Worm (Caenorhabditis elegans) whole organism, L1 larva: ENCODE results near the gene ZK742.6.

Source experiments
- C16A3.4 ChIP-seq: fragments of 150-350 bp; optimal IDR thresholded peaks from 2 replicates; lab custom pipeline; 2014; ENCODE audit warnings: missing biosample characterization, missing genetic modification characterization
- F16B12.6 ChIP-seq: fragments of 150-350 bp; optimal IDR thresholded peaks from 2 replicates; lab custom pipeline; 2014; ENCODE audit warnings: missing biosample characterization, missing genetic modification characterization
- alr-1 ChIP-seq: fragments of 200-800 bp; sonication (Bioruptor generic); optimal IDR thresholded peaks from 2 replicates; lab custom pipeline; 2018; ENCODE audit warnings: borderline replicate concordance, mild to moderate bottlenecking, missing genetic modification characterization, missing compliant biosample characterization
- ama-1 ChIP-seq: fragments of 150-350 bp; optimal IDR thresholded peaks from 2 replicates; lab custom pipeline; 2014
- blmp-1 ChIP-seq: fragments of 150-350 bp; optimal IDR thresholded peaks from 2 replicates; lab custom pipeline; 2014; ENCODE audit warnings: missing biosample characterization, missing genetic modification characterization
- ceh-82 ChIP-seq, 3 experiments: fragments of 150-350 bp in 1 of 3; sonication (generic microtip) in 2 of 3; optimal IDR thresholded peaks; 2 replicates each; lab custom pipeline; 2014 to 2017; ENCODE audit warnings: missing biosample characterization in 3 of 3, missing genetic modification characterization in 3 of 3
- ceh-88 ChIP-seq: fragments of 200-800 bp; sonication (Bioruptor generic); IDR thresholded peaks from 2 replicates; pipeline ENCODE4 v1.3.6; 2022; ENCODE audit warnings: missing genetic modification characterization, missing compliant biosample characterization
- dpl-1 ChIP-seq, 3 experiments: fragments of 150-350 bp in 2 of 3; sonication (generic microtip) in 1 of 3; optimal IDR thresholded peaks; 2 replicates each; lab custom pipeline; 2014 to 2017; ENCODE audit warnings: missing biosample characterization in 3 of 3, missing genetic modification characterization in 3 of 3, missing genetic modification reagents in 3 of 3
- dsc-1 ChIP-seq: sonication (generic microtip); optimal IDR thresholded peaks from 2 replicates; lab custom pipeline; 2016; ENCODE audit warnings: mild to moderate bottlenecking, missing genetic modification characterization, missing compliant biosample characterization
- efl-1 ChIP-seq, 4 experiments: fragments of 150-350 bp; optimal IDR thresholded peaks in 3 of 4; peaks in 1 of 4; 1 replicate in 1 of 4; 2 replicates in 3 of 4; lab custom pipeline; 2014; ENCODE audit warnings: missing biosample characterization in 2 of 4, missing genetic modification characterization in 2 of 4, missing genetic modification reagents in 2 of 4
- elt-3 ChIP-seq, 6 experiments: fragments of 150-350 bp in 1 of 6; sonication (generic microtip); optimal IDR thresholded peaks; 2 replicates each; lab custom pipeline; 2017 to 2018; ENCODE audit warnings: missing biosample characterization in 6 of 6, missing genetic modification characterization in 6 of 6, inconsistent platforms in 1 of 6
- fkh-10 ChIP-seq: sonication (generic microtip); optimal IDR thresholded peaks from 2 replicates; lab custom pipeline; 2017; ENCODE audit warnings: missing biosample characterization, missing genetic modification reagents, missing genetic modification characterization
- fkh-8 ChIP-seq: sonication (generic microtip); optimal IDR thresholded peaks from 2 replicates; lab custom pipeline; 2016; ENCODE audit warnings: mild to moderate bottlenecking, missing genetic modification characterization, missing compliant biosample characterization
- fos-1 ChIP-seq: fragments of 150-350 bp; optimal IDR thresholded peaks from 2 replicates; lab custom pipeline; 2014; ENCODE audit warnings: missing biosample characterization, missing genetic modification characterization
- lin-13 ChIP-seq: fragments of 150-350 bp; optimal IDR thresholded peaks from 2 replicates; lab custom pipeline; 2014; ENCODE audit warnings: missing biosample characterization, missing genetic modification reagents, missing genetic modification characterization
- lin-14 ChIP-seq: fragments of 200-800 bp; sonication (Bioruptor generic); optimal IDR thresholded peaks from 2 replicates; lab custom pipeline; 2018; ENCODE audit warnings: mild to moderate bottlenecking, missing genetic modification characterization, moderate library complexity, missing compliant biosample characterization
- lin-15B ChIP-seq: fragments of 150-350 bp; sonication (generic microtip); optimal IDR thresholded peaks from 3 replicates; lab custom pipeline; 2014; ENCODE audit warnings: missing biosample characterization, missing genetic modification characterization
- lin-35 ChIP-seq, 2 experiments: fragments of 150-350 bp; optimal IDR thresholded peaks; 2 replicates each; lab custom pipeline; 2014; ENCODE audit warnings: missing biosample characterization in 2 of 2, missing genetic modification characterization in 2 of 2, missing genetic modification reagents in 2 of 2
- lin-39 ChIP-seq: fragments of 150-350 bp; optimal IDR thresholded peaks from 2 replicates; lab custom pipeline; 2014; ENCODE audit warnings: missing biosample characterization, missing genetic modification reagents, missing genetic modification characterization
- lir-3 ChIP-seq: sonication (generic microtip); optimal IDR thresholded peaks from 2 replicates; lab custom pipeline; 2016; ENCODE audit warnings: mild to moderate bottlenecking, missing genetic modification characterization, moderate library complexity, missing compliant biosample characterization; ENCODE audit not compliant: poor library complexity
- lsy-2 ChIP-seq, 2 experiments: fragments of 150-350 bp; optimal IDR thresholded peaks; 2 replicates each; lab custom pipeline; 2014; ENCODE audit warnings: missing biosample characterization in 2 of 2, missing genetic modification characterization in 2 of 2
- mab-9 ChIP-seq: fragments of 200-800 bp; sonication (Bioruptor generic); IDR thresholded peaks from 2 replicates; pipeline ENCODE4 v1.3.6; 2022; ENCODE audit warnings: missing genetic modification reagents, missing genetic modification characterization, missing compliant biosample characterization
- mdl-1 ChIP-seq, 2 experiments: fragments of 150-350 bp; optimal IDR thresholded peaks; 2 replicates each; lab custom pipeline; 2014 to 2017; ENCODE audit warnings: missing biosample characterization in 2 of 2, missing genetic modification characterization in 2 of 2, inconsistent platforms in 1 of 2
- nhr-20 ChIP-seq: sonication (generic microtip); optimal IDR thresholded peaks from 2 replicates; lab custom pipeline; 2016; ENCODE audit warnings: mild to moderate bottlenecking, missing genetic modification characterization, missing compliant biosample characterization
- nhr-47 ChIP-seq: sonication (generic microtip); optimal IDR thresholded peaks from 2 replicates; lab custom pipeline; 2016; ENCODE audit warnings: mild to moderate bottlenecking, missing genetic modification characterization, moderate library complexity, missing compliant biosample characterization
- nhr-71 ChIP-seq: sonication (generic microtip); optimal IDR thresholded peaks from 2 replicates; lab custom pipeline; 2016; ENCODE audit warnings: mild to moderate bottlenecking, missing genetic modification characterization, moderate library complexity, missing compliant biosample characterization
- nhr-77 ChIP-seq: fragments of 150-350 bp; optimal IDR thresholded peaks from 2 replicates; lab custom pipeline; 2014; ENCODE audit warnings: missing biosample characterization, missing genetic modification characterization
- pag-3 ChIP-seq: sonication (generic microtip); optimal IDR thresholded peaks from 2 replicates; lab custom pipeline; 2017; ENCODE audit warnings: missing genetic modification characterization, mild to moderate bottlenecking, missing compliant biosample characterization, antibody characterized with exemption, borderline replicate concordance; ENCODE audit not compliant: insufficient read depth
- rnt-1 ChIP-seq: sonication (generic microtip); optimal IDR thresholded peaks from 2 replicates; lab custom pipeline; 2016; ENCODE audit warnings: mild to moderate bottlenecking, missing genetic modification characterization, moderate library complexity, missing compliant biosample characterization
- skn-1 ChIP-seq: fragments of 150-350 bp; optimal IDR thresholded peaks from 2 replicates; lab custom pipeline; 2014; ENCODE audit warnings: missing biosample characterization, missing genetic modification characterization
- snpc-4 ChIP-seq: fragments of 150-350 bp; optimal IDR thresholded peaks from 2 replicates; lab custom pipeline; 2014; ENCODE audit warnings: missing biosample characterization, missing genetic modification characterization
- snu-23 ChIP-seq: sonication (generic microtip); optimal IDR thresholded peaks from 2 replicates; lab custom pipeline; 2016; ENCODE audit warnings: missing genetic modification characterization, missing compliant biosample characterization
- sox-4 ChIP-seq: sonication (generic microtip); optimal IDR thresholded peaks from 2 replicates; lab custom pipeline; 2016; ENCODE audit warnings: missing genetic modification characterization, missing compliant biosample characterization
- sptf-1 ChIP-seq: fragments of 150-350 bp; optimal IDR thresholded peaks from 2 replicates; lab custom pipeline; 2014; ENCODE audit warnings: missing biosample characterization, missing genetic modification characterization
- swsn-7 ChIP-seq: sonication (generic microtip); optimal IDR thresholded peaks from 2 replicates; lab custom pipeline; 2016; ENCODE audit warnings: missing genetic modification characterization, missing compliant biosample characterization
- tbx-2 ChIP-seq: sonication (generic microtip); optimal IDR thresholded peaks from 2 replicates; lab custom pipeline; 2016; ENCODE audit warnings: missing genetic modification characterization, missing compliant biosample characterization
- unc-130 ChIP-seq: fragments of 150-350 bp; optimal IDR thresholded peaks from 2 replicates; lab custom pipeline; 2017; ENCODE audit warnings: missing biosample characterization, missing genetic modification characterization, inconsistent platforms
- vab-15 ChIP-seq: sonication (generic microtip); optimal IDR thresholded peaks from 2 replicates; lab custom pipeline; 2017; ENCODE audit warnings: missing genotype, mild to moderate bottlenecking, missing genetic modification characterization, missing compliant biosample characterization
- xbp-1 ChIP-seq: sonication (generic microtip); optimal IDR thresholded peaks from 2 replicates; lab custom pipeline; 2016; ENCODE audit warnings: missing genetic modification characterization, missing compliant biosample characterization
- zag-1 ChIP-seq: fragments of 150-350 bp; optimal IDR thresholded peaks from 2 replicates; lab custom pipeline; 2014; ENCODE audit warnings: missing biosample characterization, missing genetic modification characterization
- ztf-11 ChIP-seq, 2 experiments: sonication (generic microtip); optimal IDR thresholded peaks; 2 replicates each; lab custom pipeline; 2016 to 2017; ENCODE audit warnings: missing genetic modification characterization in 2 of 2, missing biosample characterization in 1 of 2, missing compliant biosample characterization in 1 of 2

The ZK742.6 gene

DNA sequence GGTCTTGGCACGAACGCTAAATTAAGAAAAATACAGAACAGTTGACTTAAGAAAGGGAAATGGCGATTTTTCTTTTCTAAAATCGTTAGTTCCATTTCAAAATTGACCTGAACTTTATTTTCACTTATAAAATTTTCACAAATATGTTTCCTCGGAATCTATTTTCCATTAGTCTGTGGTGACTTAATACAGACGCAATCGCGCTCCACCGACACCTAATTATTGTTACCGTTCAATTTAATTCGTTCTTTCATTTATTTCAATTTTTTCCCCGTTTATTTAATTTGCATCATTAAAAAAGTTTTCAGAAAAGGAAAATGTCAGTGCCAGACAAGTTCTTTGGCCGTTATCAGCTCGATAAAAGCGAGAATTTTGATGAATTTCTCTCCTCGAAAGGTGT, 5.5 kb upstream of the ZK742.6 start, which contains the start of gene lbp-4:
Gene lbp-4, plus strand, starts transcription at position 309 of the 400 bp plus-strand sequence.
- TF ChIP-seq F16B12.6 (tag; lab: Kevin White, UChicago) = peak; percentile 3
- TF ChIP-seq snpc-4 (tag; lab: Kevin White, UChicago) = peak; percentile 3
- TF ChIP-seq dsc-1 (tag; lab: Kevin White, UChicago) = peak; percentile 16
- peak; percentile 44 to 78 for TF ChIP-seq lin-35 (GFP tag; optimal IDR thresholded peaks at IDR 0.05; lab: Kevin White, UChicago)
- TF ChIP-seq nhr-20 (tag; lab: Kevin White, UChicago) = peak; percentile 54
- peak; percentile 25 for TF ChIP-seq pag-3 (tag; lab: Kevin White, UChicago)
- TF ChIP-seq unc-130 (tag; lab: Kevin White, UChicago) = peak; percentile 63
- TF ChIP-seq fos-1 (tag; lab: Kevin White, UChicago) = no peak
- peak; percentile 1 to 81 for TF ChIP-seq lsy-2 (tag; optimal IDR thresholded peaks at IDR 0.05; lab: Kevin White, UChicago)
- no peak for TF ChIP-seq ceh-88 (GFP tag; lab: Robert Waterston, UW)
- TF ChIP-seq lir-3 (tag; lab: Kevin White, UChicago) = peak; percentile 40
- TF ChIP-seq vab-15 (tag; lab: Kevin White, UChicago) = peak; percentile 86
- TF ChIP-seq zag-1 (tag; lab: Kevin White, UChicago) = no peak
- peak; percentile 83 for TF ChIP-seq lin-14 (GFP tag; lab: Kevin White, UChicago)
- peak; percentile 36 for TF ChIP-seq nhr-47 (tag; lab: Kevin White, UChicago)
- peak in 1 of 6 experiments; percentile 17 for TF ChIP-seq elt-3 (tag; optimal IDR thresholded peaks at IDR 0.05; lab: Kevin White, UChicago)
- TF ChIP-seq swsn-7 = peak; percentile 23
- peak; percentile 23 for TF ChIP-seq nhr-77 (tag; lab: Kevin White, UChicago)
- peak; percentile 51 to 53 for TF ChIP-seq efl-1 (optimal IDR thresholded peaks at IDR 0.05; lab: Kevin White, UChicago)
- peak in 1 of 2 experiments; percentile 42 for TF ChIP-seq efl-1 (GFP tag; optimal IDR thresholded peaks at IDR 0.05 in 1 of 2; lab: Kevin White, UChicago)
- peak; percentile 12 for TF ChIP-seq skn-1 (tag; lab: Kevin White, UChicago)
- TF ChIP-seq lin-15B (tag; lab: Kevin White, UChicago) = peak; percentile 26
- TF ChIP-seq nhr-71 (tag; lab: Kevin White, UChicago) = peak; percentile 54
- peak; percentile 15 for TF ChIP-seq tbx-2 (tag; lab: Kevin White, UChicago)
- TF ChIP-seq sox-4 (tag; lab: Kevin White, UChicago) = no peak
- TF ChIP-seq sptf-1 (tag; lab: Kevin White, UChicago) = no peak
- peak in 1 of 2 experiments; percentile 33 for TF ChIP-seq ztf-11 (tag; optimal IDR thresholded peaks at IDR 0.05; lab: Kevin White, UChicago)
- no peak for TF ChIP-seq mdl-1 (tag; optimal IDR thresholded peaks at IDR 0.05; lab: Kevin White, UChicago)
- TF ChIP-seq ceh-82 (tag; optimal IDR thresholded peaks at IDR 0.05; lab: Kevin White, UChicago) = peak in 1 of 3 experiments; percentile 30
- peak; percentile 49 for TF ChIP-seq rnt-1 (tag; lab: Kevin White, UChicago)
- TF ChIP-seq snu-23 (GFP tag; lab: Kevin White, UChicago) = peak; percentile 37
- TF ChIP-seq dpl-1 (GFP tag; optimal IDR thresholded peaks at IDR 0.05; lab: Kevin White, UChicago) = peak in 2 of 3 experiments; percentile 19 to 50
- no peak for TF ChIP-seq ama-1
- no peak for TF ChIP-seq lin-39 (tag; lab: Kevin White, UChicago)
- peak; percentile 49 for TF ChIP-seq xbp-1
- peak; percentile 83 for TF ChIP-seq C16A3.4
- peak; percentile 7 for TF ChIP-seq fkh-8
- TF ChIP-seq lin-13 (GFP tag; lab: Kevin White, UChicago) = peak; percentile 20

DNA sequence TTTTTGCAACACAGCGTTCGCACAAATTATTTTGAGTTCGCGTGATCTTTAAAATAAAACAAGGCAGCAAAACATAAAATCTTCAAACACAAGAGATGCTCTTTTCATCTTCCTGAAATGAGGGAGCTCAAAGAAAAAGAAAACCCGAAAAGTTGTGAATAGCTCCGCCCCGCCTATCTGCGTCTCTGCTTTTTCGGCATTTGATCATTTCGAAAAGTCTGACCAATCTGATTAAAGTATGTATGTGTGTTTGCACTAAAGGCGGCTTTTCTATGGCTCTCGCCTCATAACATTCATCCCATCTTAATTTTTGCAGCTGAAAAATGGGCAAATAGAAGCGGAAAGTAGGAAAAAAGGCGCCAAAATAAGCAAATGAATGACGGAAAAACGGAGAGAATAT, 4.8 kb upstream of the ZK742.6 start:
- TF ChIP-seq alr-1 (tag; lab: Kevin White, UChicago) (no peak), fkh-8 (peak; percentile 9), efl-1 (optimal IDR thresholded peaks at IDR 0.05; lab: Kevin White, UChicago) (no peak), efl-1 (GFP tag; optimal IDR thresholded peaks at IDR 0.05 in 1 of 2; lab: Kevin White, UChicago) (no peak), fkh-10 (peak; percentile 68), swsn-7 (no peak), nhr-71 (tag; lab: Kevin White, UChicago) (peak; percentile 3), ceh-82 (tag; optimal IDR thresholded peaks at IDR 0.05; lab: Kevin White, UChicago) (peak in 1 of 3 experiments; percentile 16), lin-14 (GFP tag; lab: Kevin White, UChicago) (peak; percentile 82), lir-3 (tag; lab: Kevin White, UChicago) (no peak), mab-9 (GFP tag; lab: Robert Waterston, UW) (no peak), blmp-1 (tag; lab: Kevin White, UChicago) (no peak)
- TF ChIP-seq, all 84 proteins: peak for 5
